Worm (Caenorhabditis elegans): ENCODE measurements around the gene mfn-1.

ce11 chrII:11495307-11495706 is 23.5 kb upstream of the mfn-1 start, which contains the start of the genes ooc-3 and B0334.4:
- no peak for TF ChIP-seq egl-27 (tag; optimal IDR thresholded peaks at IDR 0.05)
- TF ChIP-seq pha-4 (tag; optimal IDR thresholded peaks at IDR 0.05) = peak; percentile 70
- TF ChIP-seq snpc-4 (tag; optimal IDR thresholded peaks at IDR 0.05) = no peak
- TF ChIP-seq pqm-1 (tag; optimal IDR thresholded peaks at IDR 0.05) = no peak
- no peak for TF ChIP-seq unc-62 (GFP tag; optimal IDR thresholded peaks at IDR 0.05)
- TF ChIP-seq tbx-2 (tag; optimal IDR thresholded peaks at IDR 0.05) = no peak
- TF ChIP-seq R02D3.7 (tag; optimal IDR thresholded peaks at IDR 0.05) = no peak
- no peak for TF ChIP-seq unc-39 (tag; optimal IDR thresholded peaks at IDR 0.05)

Data from whole organism, L3 larva.